Worm (Caenorhabditis elegans) whole organism, young adult: ENCODE measurements around the gene cex-2.

Source experiments
- B0035.1 ChIP-seq: sonication (generic microtip); optimal IDR thresholded peaks from 2 replicates; lab custom pipeline; 2016; ENCODE audit warnings: missing genetic modification characterization, mild to moderate bottlenecking, missing compliant biosample characterization, missing genotype, missing genetic modification reagents
- B0336.3 ChIP-seq: fragments of 200-800 bp; sonication (Bioruptor generic); IDR thresholded peaks from 2 replicates; pipeline ENCODE4 v1.3.6; 2022; ENCODE audit warnings: missing genetic modification characterization, missing compliant biosample characterization
- F33H1.4 ChIP-seq: fragments of 200-800 bp; sonication (Bioruptor generic); IDR thresholded peaks from 2 replicates; pipeline ENCODE4 v1.3.6; 2022; ENCODE audit warnings: missing genetic modification reagents, missing genetic modification characterization, missing compliant biosample characterization
- F55B11.4 ChIP-seq: sonication (generic microtip); optimal IDR thresholded peaks from 2 replicates; lab custom pipeline; 2016; ENCODE audit warnings: missing compliant biosample characterization, missing genetic modification characterization, borderline replicate concordance; ENCODE audit not compliant: insufficient read depth
- F57C9.4 ChIP-seq: sonication (generic microtip); optimal IDR thresholded peaks from 2 replicates; lab custom pipeline; 2017; ENCODE audit warnings: mild to moderate bottlenecking, missing genetic modification characterization, missing compliant biosample characterization
- T26A5.8 ChIP-seq: sonication (generic microtip); optimal IDR thresholded peaks from 2 replicates; lab custom pipeline; 2016; ENCODE audit warnings: missing genetic modification characterization, missing compliant biosample characterization
- Y95B8A.8 ChIP-seq: fragments of 200-800 bp; sonication (Bioruptor generic); IDR thresholded peaks from 2 replicates; pipeline ENCODE4 v1.3.6; 2022; ENCODE audit warnings: missing genetic modification reagents, missing genetic modification characterization, missing compliant biosample characterization
- atf-7 ChIP-seq: sonication (generic microtip); optimal IDR thresholded peaks from 2 replicates; lab custom pipeline; 2017; ENCODE audit warnings: mild to moderate bottlenecking, missing genetic modification characterization, missing compliant biosample characterization
- attf-3 ChIP-seq: fragments of 200-800 bp; sonication (Bioruptor generic); conservative IDR thresholded peaks from 2 replicates; pipeline ENCODE4 v1.3.6; 2022; ENCODE audit warnings: missing genetic modification reagents, missing genetic modification characterization, missing compliant biosample characterization
- bed-2 ChIP-seq: fragments of 200-800 bp; sonication (Bioruptor generic); IDR thresholded peaks from 2 replicates; pipeline ENCODE4 v1.3.6; 2022; ENCODE audit warnings: missing genetic modification reagents, missing genetic modification characterization, missing compliant biosample characterization
- ccch-3 ChIP-seq: fragments of 200-800 bp; sonication (Bioruptor generic); optimal IDR thresholded peaks from 2 replicates; lab custom pipeline; 2018; ENCODE audit warnings: mild to moderate bottlenecking, missing genetic modification characterization, missing compliant biosample characterization
- cebp-2 ChIP-seq: fragments of 200-800 bp; sonication (Bioruptor generic); IDR thresholded peaks from 2 replicates; pipeline ENCODE4 v1.3.6; 2022; ENCODE audit warnings: missing genetic modification characterization, missing compliant biosample characterization
- die-1 ChIP-seq: sonication (generic microtip); optimal IDR thresholded peaks from 2 replicates; lab custom pipeline; 2016; ENCODE audit warnings: missing genotype, mild to moderate bottlenecking, missing genetic modification characterization, missing compliant biosample characterization
- dox-1 ChIP-seq: fragments of 200-800 bp; sonication (Bioruptor generic); IDR thresholded peaks from 2 replicates; pipeline ENCODE4 v1.3.6; 2022; ENCODE audit warnings: missing genetic modification reagents, missing genetic modification characterization, missing compliant biosample characterization
- dpff-1 ChIP-seq: sonication (generic microtip); optimal IDR thresholded peaks from 2 replicates; lab custom pipeline; 2017; ENCODE audit warnings: mild to moderate bottlenecking, missing genetic modification characterization, missing compliant biosample characterization
- dpl-1 ChIP-seq: fragments of 150-350 bp; optimal IDR thresholded peaks from 2 replicates; lab custom pipeline; 2014; ENCODE audit warnings: missing biosample characterization, missing genetic modification reagents, missing genetic modification characterization
- ekl-4 ChIP-seq: fragments of 200-800 bp; sonication (Bioruptor generic); IDR thresholded peaks from 2 replicates; pipeline ENCODE4 v1.3.6; 2022; ENCODE audit warnings: missing genetic modification reagents, missing genetic modification characterization, missing compliant biosample characterization
- hrde-1 ChIP-seq: sonication (generic microtip); optimal IDR thresholded peaks from 2 replicates; lab custom pipeline; 2016; ENCODE audit warnings: missing genetic modification characterization, mild to moderate bottlenecking, missing compliant biosample characterization, moderate library complexity, missing genotype, missing genetic modification reagents, borderline replicate concordance
- hsf-1 ChIP-seq: fragments of 200-800 bp; sonication (Bioruptor generic); IDR thresholded peaks from 2 replicates; pipeline ENCODE4 v1.3.6; 2022; ENCODE audit warnings: missing genetic modification reagents, missing genetic modification characterization, missing compliant biosample characterization
- lin-26 ChIP-seq: fragments of 200-800 bp; sonication (Bioruptor generic); IDR thresholded peaks from 2 replicates; pipeline ENCODE4 v1.3.6; 2022; ENCODE audit warnings: missing genetic modification reagents, missing genetic modification characterization, missing compliant biosample characterization
- lin-35 ChIP-seq, 3 experiments: fragments of 150-350 bp in 2 of 3; sonication (generic microtip) in 1 of 3; optimal IDR thresholded peaks; 2 replicates each; lab custom pipeline; 2014 to 2018; ENCODE audit warnings: missing biosample characterization in 3 of 3, missing genetic modification characterization in 3 of 3, missing genetic modification reagents in 3 of 3
- lin-54 ChIP-seq: fragments of 200-800 bp; sonication (Bioruptor generic); optimal IDR thresholded peaks from 2 replicates; lab custom pipeline; 2018; ENCODE audit warnings: mild to moderate bottlenecking, missing genetic modification characterization, missing compliant biosample characterization
- madf-10 ChIP-seq: sonication (generic microtip); optimal IDR thresholded peaks from 2 replicates; lab custom pipeline; 2016; ENCODE audit warnings: mild to moderate bottlenecking, missing genetic modification characterization, missing compliant biosample characterization
- madf-3 ChIP-seq: fragments of 200-800 bp; sonication (Bioruptor generic); IDR thresholded peaks from 2 replicates; pipeline ENCODE4 v1.3.6; 2022; ENCODE audit warnings: missing genetic modification reagents, missing genetic modification characterization, missing compliant biosample characterization
- madf-6 ChIP-seq: fragments of 200-800 bp; sonication (Bioruptor generic); IDR thresholded peaks from 2 replicates; pipeline ENCODE4 v1.3.6; 2022; ENCODE audit warnings: missing genetic modification reagents, missing genetic modification characterization, missing compliant biosample characterization
- nfya-2 ChIP-seq: fragments of 200-800 bp; sonication (Bioruptor generic); IDR thresholded peaks from 2 replicates; pipeline ENCODE4 v1.3.6; 2022; ENCODE audit warnings: missing genetic modification reagents, missing genetic modification characterization, missing compliant biosample characterization
- nhr-120 ChIP-seq: fragments of 200-800 bp; sonication (Bioruptor generic); IDR thresholded peaks from 2 replicates; pipeline ENCODE4 v1.3.6; 2022; ENCODE audit warnings: missing genetic modification characterization, missing compliant biosample characterization
- nhr-179 ChIP-seq: sonication (generic microtip); optimal IDR thresholded peaks from 2 replicates; lab custom pipeline; 2016; ENCODE audit warnings: mild to moderate bottlenecking, missing genetic modification characterization, missing compliant biosample characterization
- nhr-27 ChIP-seq: fragments of 200-800 bp; sonication (Bioruptor generic); optimal IDR thresholded peaks from 2 replicates; lab custom pipeline; 2018; ENCODE audit warnings: mild to moderate bottlenecking, missing genetic modification characterization, moderate library complexity, missing compliant biosample characterization
- nhr-90 ChIP-seq: sonication (generic microtip); optimal IDR thresholded peaks from 2 replicates; lab custom pipeline; 2016; ENCODE audit warnings: missing genotype, mild to moderate bottlenecking, missing genetic modification characterization, missing compliant biosample characterization
- rec-8 ChIP-seq, 2 experiments: sonication (generic microtip); optimal IDR thresholded peaks; 2 replicates each; lab custom pipeline; 2016; ENCODE audit warnings: mild to moderate bottlenecking in 2 of 2, missing genetic modification characterization in 2 of 2, missing genetic modification reagents in 2 of 2, missing genotype in 2 of 2, missing biosample characterization in 1 of 2, missing compliant biosample characterization in 1 of 2, moderate library complexity in 1 of 2
- repo-1 ChIP-seq: sonication (generic microtip); optimal IDR thresholded peaks from 2 replicates; lab custom pipeline; 2017; ENCODE audit warnings: mild to moderate bottlenecking, missing genetic modification characterization, missing compliant biosample characterization
- rpc-1 ChIP-seq, 2 experiments: fragments of 150-350 bp in 1 of 2; sonication (generic microtip) in 1 of 2; optimal IDR thresholded peaks; 2 replicates each; lab custom pipeline; 2014 to 2018; ENCODE audit warnings: missing biosample characterization in 1 of 2, missing genetic modification characterization in 1 of 2, missing genetic modification reagents in 1 of 2, missing genotype in 1 of 2
- sea-2 ChIP-seq: fragments of 200-800 bp; sonication (Bioruptor generic); IDR thresholded peaks from 2 replicates; pipeline ENCODE4 v1.3.6; 2022; ENCODE audit warnings: missing genetic modification characterization, missing compliant biosample characterization
- snpc-1.3 ChIP-seq: sonication (generic microtip); optimal IDR thresholded peaks from 2 replicates; lab custom pipeline; 2017; ENCODE audit warnings: missing genetic modification characterization, mild to moderate bottlenecking, missing compliant biosample characterization, antibody characterized with exemption, moderate library complexity, missing genotype, missing genetic modification reagents; ENCODE audit not compliant: insufficient read depth
- snpc-3.4 ChIP-seq: sonication (generic microtip); optimal IDR thresholded peaks from 2 replicates; lab custom pipeline; 2017; ENCODE audit warnings: missing genetic modification characterization, mild to moderate bottlenecking, missing compliant biosample characterization, antibody characterized with exemption, moderate library complexity, missing genotype, missing genetic modification reagents
- snpc-4 ChIP-seq, 5 experiments: fragments of 150-350 bp in 1 of 5; sonication (generic microtip) in 4 of 5; optimal IDR thresholded peaks; 2 replicates each; lab custom pipeline; 2014 to 2018; ENCODE audit warnings: missing genetic modification characterization in 5 of 5, missing biosample characterization in 3 of 5, antibody characterized with exemption in 2 of 5, mild to moderate bottlenecking in 2 of 5, missing compliant biosample characterization in 2 of 5, missing genotype in 2 of 5, moderate library complexity in 2 of 5, missing genetic modification reagents in 1 of 5
- tbp1 ChIP-seq: fragments of 200-800 bp; sonication (Bioruptor generic); optimal IDR thresholded peaks from 2 replicates; lab custom pipeline; 2018; ENCODE audit warnings: mild to moderate bottlenecking, missing genetic modification characterization, missing compliant biosample characterization
- tlf-1 ChIP-seq: fragments of 200-800 bp; sonication (Bioruptor generic); optimal IDR thresholded peaks from 2 replicates; lab custom pipeline; 2018; ENCODE audit warnings: mild to moderate bottlenecking, missing genetic modification characterization, missing compliant biosample characterization
- unc-130 ChIP-seq: sonication (generic microtip); optimal IDR thresholded peaks from 2 replicates; lab custom pipeline; 2016; ENCODE audit warnings: missing genetic modification reagents, missing genetic modification characterization, missing compliant biosample characterization
- xnd-1 ChIP-seq: sonication (generic microtip); optimal IDR thresholded peaks from 2 replicates; lab custom pipeline; 2016; ENCODE audit warnings: missing genotype, missing genetic modification reagents, missing genetic modification characterization, missing compliant biosample characterization
- zim-3 ChIP-seq: sonication (generic microtip); optimal IDR thresholded peaks from 2 replicates; lab custom pipeline; 2017; ENCODE audit warnings: mild to moderate bottlenecking, missing genetic modification characterization, moderate library complexity, missing compliant biosample characterization
- ztf-6 ChIP-seq: fragments of 200-800 bp; sonication (Bioruptor generic); IDR thresholded peaks from 2 replicates; pipeline ENCODE4 v1.3.6; 2022; ENCODE audit warnings: missing genetic modification reagents, missing genetic modification characterization, missing compliant biosample characterization

The cex-2 gene

DNA sequence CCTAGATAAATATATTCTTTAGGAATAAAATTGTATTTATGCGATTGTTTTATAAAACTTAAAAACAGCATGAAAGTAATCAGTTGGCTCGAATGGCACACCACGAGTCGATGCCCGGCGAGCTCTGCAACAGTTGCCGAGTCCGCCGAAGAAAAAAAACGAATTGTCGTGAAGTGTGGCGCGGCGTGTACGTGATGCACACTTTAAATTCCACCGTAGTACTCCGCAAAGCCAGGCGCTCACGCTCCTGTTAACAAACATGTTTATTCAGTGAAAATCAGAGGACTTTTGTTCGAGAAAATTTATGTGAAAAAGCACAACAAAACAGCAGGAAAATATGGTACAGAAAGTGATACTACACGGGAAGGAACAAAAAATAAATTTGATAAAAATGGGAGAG, 35.4 kb upstream of the cex-2 start (continued):
- TF ChIP-seq T26A5.8 (no peak), F57C9.4 (tag; lab: Kevin White, UChicago) (no peak), hrde-1 (tag; lab: Kevin White, UChicago) (peak; percentile 12), F55B11.4 (tag; lab: Kevin White, UChicago) (no peak), dox-1 (0 out of 2 replicates have a peak, but pooled peaks have one; percentile 7), snpc-4 (GFP tag; optimal IDR thresholded peaks at IDR 0.05; lab: Kevin White, UChicago) (no peak), snpc-4 (tag; optimal IDR thresholded peaks at IDR 0.05; lab: Kevin White, UChicago) (peak in 1 of 4 experiments; percentile 39), attf-3 (GFP tag; lab: Robert Waterston, UW) (peak; percentile 73), madf-10 (no peak), B0336.3 (0 out of 2 replicates have a peak, but pooled peaks have one; percentile 37), zim-3 (tag; lab: Kevin White, UChicago) (no peak), tbp1 (peak; percentile 20), xnd-1 (tag; lab: Kevin White, UChicago) (peak; percentile 33), repo-1 (tag; lab: Kevin White, UChicago) (no peak), bed-2 (GFP tag; lab: Robert Waterston, UW) (no peak), B0035.1 (tag; lab: Kevin White, UChicago) (no peak)

DNA sequence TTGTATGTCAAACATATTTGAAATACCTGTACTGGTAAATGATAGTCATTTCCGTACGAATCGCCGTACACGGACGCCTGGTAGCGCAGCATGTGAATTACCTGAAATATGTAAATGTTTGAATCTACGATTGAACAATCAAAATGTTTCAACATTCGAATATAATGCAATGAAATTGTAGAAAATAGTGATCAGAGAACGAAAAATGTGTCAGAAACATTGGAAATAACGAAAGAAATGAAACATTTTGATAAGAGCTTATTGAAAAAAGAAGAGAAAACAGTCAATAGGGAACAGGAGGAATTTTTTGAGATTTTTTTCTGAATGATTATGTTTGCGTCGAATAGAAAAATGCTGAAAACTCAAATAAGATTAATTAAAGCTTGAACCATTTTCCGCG, 34.8 kb upstream of the cex-2 start, which contains the start of gene ztf-17:
Gene ztf-17, minus strand, starts transcription at position 101 of the 400 bp plus-strand sequence.
- no peak for TF ChIP-seq ccch-3 (GFP tag; lab: Kevin White, UChicago)
- no peak for TF ChIP-seq ztf-6
- TF ChIP-seq nfya-2 = no peak
- TF ChIP-seq rpc-1 (optimal IDR thresholded peaks at IDR 0.05; lab: Kevin White, UChicago) = no peak
- no peak for TF ChIP-seq rpc-1 (tag; optimal IDR thresholded peaks at IDR 0.05; lab: Kevin White, UChicago)
- TF ChIP-seq sea-2 = no peak
- TF ChIP-seq nhr-120 (GFP tag; lab: Robert Waterston, UW) = no peak

- TF ChIP-seq nhr-120 (GFP tag; lab: Robert Waterston, UW) (no peak), ekl-4 (GFP tag; lab: Robert Waterston, UW) (peak; percentile 15; the same call in 1 of the 2 replicates), nhr-90 (tag; lab: Kevin White, UChicago) (no peak), nhr-27 (tag; lab: Kevin White, UChicago) (peak; percentile 59), atf-7 (tag; lab: Kevin White, UChicago) (no peak), lin-26 (GFP tag; lab: Robert Waterston, UW) (peak; percentile 68), die-1 (tag; lab: Kevin White, UChicago) (no peak), tlf-1 (GFP tag; lab: Kevin White, UChicago) (peak; percentile 24), snpc-3.4 (tag; lab: Kevin White, UChicago) (peak; percentile 72), dpff-1 (tag; lab: Kevin White, UChicago) (peak; percentile 33), F33H1.4 (GFP tag; lab: Robert Waterston, UW) (0 out of 2 replicates have a peak, but pooled peaks have one; percentile 21), B0336.3 (peak; percentile 25; the same call in 1 of the 2 replicates), madf-3 (GFP tag; lab: Robert Waterston, UW) (0 out of 2 replicates have a peak, but pooled peaks have one; percentile 7), nhr-179 (tag; lab: Kevin White, UChicago) (no peak), unc-130 (GFP tag; lab: Kevin White, UChicago) (peak; percentile 76), cebp-2 (GFP tag; lab: Robert Waterston, UW) (0 out of 2 replicates have a peak, but pooled peaks have one; percentile 33), dpl-1 (GFP tag; lab: Kevin White, UChicago) (no peak), hrde-1 (tag; lab: Kevin White, UChicago) (peak; percentile 81), rec-8 (tag; optimal IDR thresholded peaks at IDR 0.05; lab: Kevin White, UChicago) (peak in 1 of 2 experiments; percentile 67), lin-54 (GFP tag; lab: Kevin White, UChicago) (peak; percentile 1), snpc-1.3 (tag; lab: Kevin White, UChicago) (peak; percentile 24), tbp1 (peak; percentile 21), Y95B8A.8 (GFP tag; lab: Robert Waterston, UW) (0 out of 2 replicates have a peak, but pooled peaks have one; percentile 65), madf-6 (GFP tag; lab: Robert Waterston, UW) (peak; percentile 54), hsf-1 (0 out of 2 replicates have a peak, but pooled peaks have one; percentile 9), lin-35 (GFP tag; optimal IDR thresholded peaks at IDR 0.05; lab: Kevin White, UChicago) (peak in 1 of 3 experiments; percentile 4), B0035.1 (tag; lab: Kevin White, UChicago) (peak; percentile 4)
These were observed 30.9 kb upstream of the cex-2 start for ce11 chrII:7866081-7866480.
